Worm (Caenorhabditis elegans) whole organism, mixed stage, embryonic: Measurements from ENCODE around the gene ptd-2.

Experiments used
- lsy-2 ChIP-seq: fragments of 150-350 bp; optimal IDR thresholded peaks from 2 replicates; lab custom pipeline; 2014; ENCODE audit warnings: missing biosample characterization, missing genetic modification characterization
- ztf-11 ChIP-seq: fragments of 150-350 bp; optimal IDR thresholded peaks from 2 replicates; lab custom pipeline; 2014; ENCODE audit warnings: missing biosample characterization, missing genetic modification characterization

ce11 chrV:9291919-9292318 lies 41.9 kb downstream of the ptd-2 start, which contains the start of gene ZK682.7:
- TF ChIP-seq ztf-11 (no peak), lsy-2 (tag; lab: Kevin White, UChicago) (no peak)
